Worm (Caenorhabditis elegans) whole organism, L4 larva: ENCODE results near the gene nas-27.

Experiments used
- F10B5.3 ChIP-seq: sonication (generic microtip); optimal IDR thresholded peaks from 2 replicates; lab custom pipeline; 2016; ENCODE audit warnings: mild to moderate bottlenecking, missing genetic modification characterization, missing compliant biosample characterization
- F37D6.2 ChIP-seq: sonication (generic microtip); optimal IDR thresholded peaks from 2 replicates; lab custom pipeline; 2016; ENCODE audit warnings: mild to moderate bottlenecking, missing genetic modification characterization, missing compliant biosample characterization
- F49E8.2 ChIP-seq: sonication (generic microtip); optimal IDR thresholded peaks from 2 replicates; lab custom pipeline; 2016; ENCODE audit warnings: missing compliant biosample characterization, mild to moderate bottlenecking, missing genetic modification characterization, borderline replicate concordance
- T20F7.1 ChIP-seq: fragments of 200-800 bp; sonication (Bioruptor generic); optimal IDR thresholded peaks from 2 replicates; lab custom pipeline; 2018; ENCODE audit warnings: mild to moderate bottlenecking, missing genetic modification characterization, missing compliant biosample characterization
- Y105C5A.15 ChIP-seq: fragments of 200-800 bp; sonication (Bioruptor generic); IDR thresholded peaks from 2 replicates; pipeline ENCODE4 v1.3.6; 2022; ENCODE audit warnings: missing genetic modification characterization, missing compliant biosample characterization
- Y48G9A.11 ChIP-seq: fragments of 200-800 bp; sonication (Bioruptor generic); IDR thresholded peaks from 2 replicates; pipeline ENCODE4 v1.3.6; 2022; ENCODE audit warnings: missing genetic modification reagents, missing genetic modification characterization, missing compliant biosample characterization
- Y5F2A.4 ChIP-seq: fragments of 200-800 bp; sonication (Bioruptor generic); optimal IDR thresholded peaks from 2 replicates; lab custom pipeline; 2018; ENCODE audit warnings: mild to moderate bottlenecking, missing genetic modification characterization, missing compliant biosample characterization
- ZK546.5 ChIP-seq, 2 experiments: sonication (generic microtip); optimal IDR thresholded peaks; 2 replicates each; lab custom pipeline; 2017; ENCODE audit warnings: missing biosample characterization in 2 of 2, missing genetic modification characterization in 2 of 2
- aly-2 ChIP-seq: sonication (generic microtip); optimal IDR thresholded peaks from 2 replicates; lab custom pipeline; 2018; ENCODE audit warnings: missing biosample characterization, missing genetic modification characterization
- ama-1 ChIP-seq: fragments of 150-350 bp; optimal IDR thresholded peaks from 2 replicates; lab custom pipeline; 2014; ENCODE audit warnings: inconsistent platforms, mixed read lengths
- arid-1 ChIP-seq: fragments of 200-800 bp; sonication (Bioruptor generic); conservative IDR thresholded peaks from 2 replicates; pipeline ENCODE4 v1.3.6; 2022; ENCODE audit warnings: missing genetic modification reagents, missing genetic modification characterization, missing compliant biosample characterization
- attf-4 ChIP-seq: sonication (generic microtip); optimal IDR thresholded peaks from 3 replicates; lab custom pipeline; 2017; ENCODE audit warnings: missing biosample characterization, missing genetic modification characterization
- ceh-20 ChIP-seq: fragments of 200-800 bp; sonication (Bioruptor generic); IDR thresholded peaks from 2 replicates; pipeline ENCODE4 v1.3.6; 2022; ENCODE audit warnings: missing genetic modification reagents, missing genetic modification characterization, missing compliant biosample characterization
- ceh-28 ChIP-seq: fragments of 150-350 bp; optimal IDR thresholded peaks from 2 replicates; lab custom pipeline; 2014; ENCODE audit warnings: missing biosample characterization, missing genetic modification reagents, missing genetic modification characterization
- ceh-44 ChIP-seq: fragments of 200-800 bp; sonication (Bioruptor generic); IDR thresholded peaks from 2 replicates; pipeline ENCODE4 v1.3.6; 2022; ENCODE audit warnings: missing genetic modification reagents, missing genetic modification characterization, missing compliant biosample characterization
- daf-16 ChIP-seq, 3 experiments: sonication (generic microtip); optimal IDR thresholded peaks; 2 replicates each; lab custom pipeline; 2016 to 2017; ENCODE audit warnings: missing genetic modification characterization in 3 of 3, missing genetic modification reagents in 3 of 3, mild to moderate bottlenecking in 2 of 3, missing compliant biosample characterization in 2 of 3, missing biosample characterization in 1 of 3, moderate library complexity in 1 of 3
- daf-19 ChIP-seq: fragments of 200-800 bp; sonication (Bioruptor generic); conservative IDR thresholded peaks from 2 replicates; pipeline ENCODE4 v1.3.6; 2022; ENCODE audit warnings: missing genetic modification characterization, missing compliant biosample characterization
- dmd-6 ChIP-seq: fragments of 200-800 bp; sonication (Bioruptor generic); IDR thresholded peaks from 2 replicates; pipeline ENCODE4 v1.3.6; 2022; ENCODE audit warnings: missing genetic modification reagents, missing genetic modification characterization, missing compliant biosample characterization
- dmd-8 ChIP-seq: fragments of 200-800 bp; sonication (Bioruptor generic); IDR thresholded peaks from 2 replicates; pipeline ENCODE4 v1.3.6; 2022; ENCODE audit warnings: missing genetic modification characterization, missing compliant biosample characterization
- dmd-9 ChIP-seq: fragments of 200-800 bp; sonication (Bioruptor generic); IDR thresholded peaks from 2 replicates; pipeline ENCODE4 v1.3.6; 2022; ENCODE audit warnings: missing genetic modification reagents, missing genetic modification characterization, missing compliant biosample characterization
- dpl-1 ChIP-seq: fragments of 150-350 bp; optimal IDR thresholded peaks from 2 replicates; lab custom pipeline; 2014; ENCODE audit warnings: missing biosample characterization, missing genetic modification reagents, missing genetic modification characterization
- duxl-1 ChIP-seq: sonication (generic microtip); optimal IDR thresholded peaks from 2 replicates; lab custom pipeline; 2016; ENCODE audit warnings: mild to moderate bottlenecking, missing genetic modification characterization, moderate library complexity, missing compliant biosample characterization; ENCODE audit not compliant: poor library complexity
- egl-27 ChIP-seq: sonication (generic microtip); optimal IDR thresholded peaks from 3 replicates; lab custom pipeline; 2017; ENCODE audit warnings: missing biosample characterization, missing genetic modification reagents, missing genetic modification characterization
- fos-1 ChIP-seq: fragments of 150-350 bp; optimal IDR thresholded peaks from 2 replicates; lab custom pipeline; 2014; ENCODE audit warnings: missing biosample characterization, missing genetic modification characterization
- hif-1 ChIP-seq, 2 experiments: sonication (generic microtip); optimal IDR thresholded peaks; 2 replicates each; lab custom pipeline; 2016 to 2017; ENCODE audit warnings: missing compliant biosample characterization in 2 of 2, missing genetic modification characterization in 2 of 2, missing genetic modification reagents in 2 of 2, missing genotype in 2 of 2, mild to moderate bottlenecking in 1 of 2
- hlh-11 ChIP-seq: fragments of 200-800 bp; sonication (Bioruptor generic); optimal IDR thresholded peaks from 2 replicates; lab custom pipeline; 2018; ENCODE audit warnings: mild to moderate bottlenecking, missing genetic modification characterization, missing compliant biosample characterization
- hlh-30 ChIP-seq: sonication (generic microtip); optimal IDR thresholded peaks from 2 replicates; lab custom pipeline; 2017; ENCODE audit warnings: antibody characterized with exemption, mild to moderate bottlenecking, missing genetic modification characterization, missing compliant biosample characterization; ENCODE audit not compliant: insufficient read depth
- hmg-1.1 ChIP-seq: fragments of 200-800 bp; sonication (Bioruptor generic); IDR thresholded peaks from 2 replicates; pipeline ENCODE4 v1.3.6; 2022; ENCODE audit warnings: missing genetic modification reagents, missing genetic modification characterization, missing compliant biosample characterization
- lim-7 ChIP-seq: fragments of 200-800 bp; sonication (Bioruptor generic); IDR thresholded peaks from 2 replicates; pipeline ENCODE4 v1.3.6; 2022; ENCODE audit warnings: missing genetic modification characterization, missing compliant biosample characterization
- lsy-2 ChIP-seq, 2 experiments: fragments of 150-350 bp in 1 of 2; sonication (generic microtip) in 1 of 2; optimal IDR thresholded peaks; 2 replicates each; lab custom pipeline; 2014 to 2017; ENCODE audit warnings: missing biosample characterization in 2 of 2, missing genetic modification characterization in 2 of 2
- madf-9 ChIP-seq: fragments of 200-800 bp; sonication (Bioruptor generic); conservative IDR thresholded peaks from 2 replicates; pipeline ENCODE4 v1.3.6; 2022; ENCODE audit warnings: missing genetic modification reagents, missing genetic modification characterization, missing compliant biosample characterization
- mep-1 ChIP-seq: fragments of 150-350 bp; sonication (generic microtip); optimal IDR thresholded peaks from 3 replicates; lab custom pipeline; 2014; ENCODE audit warnings: missing biosample characterization, missing genetic modification characterization
- mes-2 ChIP-seq: sonication (generic microtip); optimal IDR thresholded peaks from 2 replicates; lab custom pipeline; 2016; ENCODE audit warnings: missing genotype, mild to moderate bottlenecking, missing genetic modification characterization, missing compliant biosample characterization; ENCODE audit not compliant: poor library complexity, severe bottlenecking
- mxl-2 ChIP-seq: fragments of 200-800 bp; sonication (Bioruptor generic); conservative IDR thresholded peaks from 2 replicates; pipeline ENCODE4 v1.3.6; 2022; ENCODE audit warnings: missing genetic modification reagents, missing genetic modification characterization, missing compliant biosample characterization
- nhr-42 ChIP-seq: fragments of 200-800 bp; sonication (Bioruptor generic); IDR thresholded peaks from 2 replicates; pipeline ENCODE4 v1.3.6; 2022; ENCODE audit warnings: missing genetic modification characterization, missing compliant biosample characterization
- nhr-6 ChIP-seq: fragments of 150-350 bp; optimal IDR thresholded peaks from 2 replicates; lab custom pipeline; 2014; ENCODE audit warnings: missing biosample characterization, missing genetic modification characterization
- nhr-76 ChIP-seq: fragments of 150-350 bp; optimal IDR thresholded peaks from 2 replicates; lab custom pipeline; 2014; ENCODE audit warnings: missing biosample characterization, missing genetic modification characterization
- pha-4 ChIP-seq, 2 experiments: fragments of 150-350 bp in 1 of 2; fragments of 200-800 bp in 1 of 2; sonication (Bioruptor generic) in 1 of 2; IDR thresholded peaks in 1 of 2; optimal IDR thresholded peaks in 1 of 2; 2 replicates each; pipeline versions ENCODE4 v1.3.6 to Lab custom; 2014 to 2022; ENCODE audit warnings: missing genetic modification characterization in 2 of 2, missing genetic modification reagents in 2 of 2, missing biosample characterization in 1 of 2, missing compliant biosample characterization in 1 of 2
- pqm-1 ChIP-seq: sonication (generic microtip); optimal IDR thresholded peaks from 2 replicates; lab custom pipeline; 2017; ENCODE audit warnings: missing biosample characterization, missing genetic modification characterization
- rbr-2 ChIP-seq: sonication (generic microtip); optimal IDR thresholded peaks from 2 replicates; lab custom pipeline; 2016; ENCODE audit warnings: missing genotype, missing genetic modification characterization, missing compliant biosample characterization
- set-16 ChIP-seq: fragments of 200-800 bp; sonication (Bioruptor generic); IDR thresholded peaks from 2 replicates; pipeline ENCODE4 v1.3.6; 2022; ENCODE audit warnings: missing genetic modification reagents, missing genetic modification characterization, missing compliant biosample characterization
- snpc-4 ChIP-seq: fragments of 150-350 bp; optimal IDR thresholded peaks from 2 replicates; lab custom pipeline; 2014; ENCODE audit warnings: missing biosample characterization, missing genetic modification characterization
- spr-1 ChIP-seq: sonication (generic microtip); optimal IDR thresholded peaks from 2 replicates; lab custom pipeline; 2016; ENCODE audit warnings: mild to moderate bottlenecking, missing genetic modification characterization, missing compliant biosample characterization
- spr-3 ChIP-seq: fragments of 200-800 bp; sonication (Bioruptor generic); optimal IDR thresholded peaks from 2 replicates; lab custom pipeline; 2018; ENCODE audit warnings: mild to moderate bottlenecking, missing genetic modification characterization, missing compliant biosample characterization
- unc-130 ChIP-seq: sonication (generic microtip); optimal IDR thresholded peaks from 2 replicates; lab custom pipeline; 2016; ENCODE audit warnings: missing genetic modification reagents, missing genetic modification characterization, missing compliant biosample characterization
- unc-62 ChIP-seq, 3 experiments: fragments of 150-350 bp in 1 of 3; sonication (generic microtip); optimal IDR thresholded peaks in 2 of 3; peaks in 1 of 3; 1 replicate in 1 of 3; 2 replicates in 2 of 3; lab custom pipeline; 2014 to 2017; ENCODE audit warnings: missing biosample characterization in 3 of 3, missing genetic modification characterization in 3 of 3, missing genetic modification reagents in 3 of 3, missing genotype in 1 of 3
- zfp-2 ChIP-seq: sonication (generic microtip); optimal IDR thresholded peaks from 2 replicates; lab custom pipeline; 2016; ENCODE audit warnings: mild to moderate bottlenecking, missing genetic modification characterization, missing compliant biosample characterization
- zip-2 ChIP-seq: fragments of 150-350 bp; optimal IDR thresholded peaks from 2 replicates; lab custom pipeline; 2014; ENCODE audit warnings: missing biosample characterization, missing genetic modification characterization
- ztf-11 ChIP-seq: fragments of 150-350 bp; optimal IDR thresholded peaks from 2 replicates; lab custom pipeline; 2014; ENCODE audit warnings: missing biosample characterization, missing genetic modification characterization

nas-27 gene

DNA sequence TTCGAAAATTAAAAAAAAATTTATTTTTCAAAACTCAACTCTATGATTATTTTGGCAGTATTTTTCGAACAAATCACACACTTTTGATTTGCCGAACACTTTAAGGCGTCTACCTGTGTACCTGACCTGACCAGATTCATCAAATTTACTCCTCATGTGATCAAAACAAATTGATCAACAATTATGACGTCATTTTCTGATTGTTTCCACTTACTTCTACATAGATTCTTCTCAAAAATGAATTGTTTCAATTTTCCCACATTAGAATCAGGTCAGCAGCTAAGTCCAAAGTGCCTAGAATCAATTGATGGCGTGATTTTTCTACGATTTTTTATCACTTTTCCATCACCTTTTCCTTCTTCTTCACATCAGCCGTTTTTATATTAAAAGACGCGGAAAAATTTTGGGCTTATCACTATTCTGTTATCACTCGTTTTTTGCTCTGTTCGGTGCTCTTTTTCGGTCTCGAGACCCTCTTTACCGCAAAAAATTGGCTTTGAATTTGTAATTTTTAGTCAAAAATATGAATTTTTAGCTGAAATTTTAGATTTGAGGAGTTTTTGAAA lies 35.9 kb downstream of the nas-27 start (continued):
- TF ChIP-seq daf-16 (GFP tag; optimal IDR thresholded peaks at IDR 0.05; lab: Kevin White, UChicago): no peak
- TF ChIP-seq daf-16 (tag; optimal IDR thresholded peaks at IDR 0.05; lab: Kevin White, UChicago): peak; percentile 63
- TF ChIP-seq Y48G9A.11 (GFP tag; lab: Robert Waterston, UW): no peak
- peak in 1 of 2 experiments; percentile 10 for TF ChIP-seq unc-62 (GFP tag; optimal IDR thresholded peaks at IDR 0.05 in 1 of 2; lab: Kevin White, UChicago)
- TF ChIP-seq unc-62 (tag; optimal IDR thresholded peaks at IDR 0.05; lab: Kevin White, UChicago): no peak
- TF ChIP-seq duxl-1: no peak
- peak; percentile 24 for TF ChIP-seq mep-1 (tag; lab: Kevin White, UChicago)
- no peak for TF ChIP-seq ZK546.5 (tag; optimal IDR thresholded peaks at IDR 0.05; lab: Kevin White, UChicago)
- no peak for TF ChIP-seq ceh-20 (GFP tag; lab: Robert Waterston, UW)
- TF ChIP-seq snpc-4 (tag; lab: Kevin White, UChicago): no peak
- TF ChIP-seq nhr-42 (GFP tag; lab: Robert Waterston, UW): no peak
- TF ChIP-seq rbr-2 (tag; lab: Kevin White, UChicago): no peak
- TF ChIP-seq set-16 (GFP tag; lab: Robert Waterston, UW): no peak
- TF ChIP-seq spr-3: no peak
- no peak for TF ChIP-seq zfp-2 (tag; lab: Kevin White, UChicago)
- no peak for TF ChIP-seq pha-4 (GFP tag; IDR thresholded peaks at IDR 0.05; lab: Robert Waterston, UW)
- TF ChIP-seq pha-4 (tag; optimal IDR thresholded peaks at IDR 0.05; lab: Kevin White, UChicago): no peak
- no peak for TF ChIP-seq F10B5.3 (tag; lab: Kevin White, UChicago)
- TF ChIP-seq hlh-30 (tag; lab: Kevin White, UChicago): peak; percentile 39
- peak; percentile 62 for TF ChIP-seq dmd-6
- TF ChIP-seq Y105C5A.15 (GFP tag; lab: Robert Waterston, UW): no peak
- no peak for TF ChIP-seq F49E8.2
- no peak for TF ChIP-seq dmd-8
- no peak for TF ChIP-seq zip-2 (tag; lab: Kevin White, UChicago)
- TF ChIP-seq pqm-1 (tag; lab: Kevin White, UChicago): peak; percentile 16
- TF ChIP-seq arid-1: no peak
- no peak for TF ChIP-seq fos-1 (tag; lab: Kevin White, UChicago)
- no peak for TF ChIP-seq ama-1
- peak; percentile 11 for TF ChIP-seq dpl-1 (GFP tag; lab: Kevin White, UChicago)
- no peak for TF ChIP-seq egl-27 (tag; lab: Kevin White, UChicago)
- TF ChIP-seq unc-130: no peak
- TF ChIP-seq F37D6.2: no peak
- no peak for TF ChIP-seq ceh-28 (tag; lab: Kevin White, UChicago)
- no peak for TF ChIP-seq ztf-11 (tag; lab: Kevin White, UChicago)
- TF ChIP-seq attf-4: no peak
- TF ChIP-seq aly-2 (tag; lab: Kevin White, UChicago): no peak
- no peak for TF ChIP-seq daf-19 (GFP tag; lab: Robert Waterston, UW)
- no peak for TF ChIP-seq hif-1 (tag; optimal IDR thresholded peaks at IDR 0.05; lab: Kevin White, UChicago)
- TF ChIP-seq madf-9 (GFP tag; lab: Robert Waterston, UW): no peak
- TF ChIP-seq spr-1 (tag; lab: Kevin White, UChicago): no peak
- TF ChIP-seq mxl-2 (GFP tag; lab: Robert Waterston, UW): no peak
- no peak for TF ChIP-seq Y5F2A.4 (GFP tag; lab: Kevin White, UChicago)
- TF ChIP-seq ceh-44 (GFP tag; lab: Robert Waterston, UW): no peak
- TF ChIP-seq nhr-76 (tag; lab: Kevin White, UChicago): no peak
- TF ChIP-seq nhr-6 (tag; lab: Kevin White, UChicago): no peak
- TF ChIP-seq lim-7 (GFP tag; lab: Robert Waterston, UW): no peak
- no peak for TF ChIP-seq hmg-1.1 (GFP tag; lab: Robert Waterston, UW)
- no peak for TF ChIP-seq dmd-9 (GFP tag; lab: Robert Waterston, UW)
- peak; percentile 7 for TF ChIP-seq T20F7.1 (GFP tag; lab: Kevin White, UChicago)
- TF ChIP-seq mes-2 (tag; lab: Kevin White, UChicago): peak; percentile 38
- peak in 1 of 2 experiments; percentile 11 for TF ChIP-seq lsy-2 (tag; optimal IDR thresholded peaks at IDR 0.05; lab: Kevin White, UChicago)
- peak; percentile 64 for TF ChIP-seq hlh-11 (tag; lab: Kevin White, UChicago)
